Fruit fly (Drosophila melanogaster): Measurements from ENCODE around the gene Eip78C.
A peak's percentile ranks its signal among the peaks of the same experiment; 100 is the strongest.

Gene Eip78C

DNA sequence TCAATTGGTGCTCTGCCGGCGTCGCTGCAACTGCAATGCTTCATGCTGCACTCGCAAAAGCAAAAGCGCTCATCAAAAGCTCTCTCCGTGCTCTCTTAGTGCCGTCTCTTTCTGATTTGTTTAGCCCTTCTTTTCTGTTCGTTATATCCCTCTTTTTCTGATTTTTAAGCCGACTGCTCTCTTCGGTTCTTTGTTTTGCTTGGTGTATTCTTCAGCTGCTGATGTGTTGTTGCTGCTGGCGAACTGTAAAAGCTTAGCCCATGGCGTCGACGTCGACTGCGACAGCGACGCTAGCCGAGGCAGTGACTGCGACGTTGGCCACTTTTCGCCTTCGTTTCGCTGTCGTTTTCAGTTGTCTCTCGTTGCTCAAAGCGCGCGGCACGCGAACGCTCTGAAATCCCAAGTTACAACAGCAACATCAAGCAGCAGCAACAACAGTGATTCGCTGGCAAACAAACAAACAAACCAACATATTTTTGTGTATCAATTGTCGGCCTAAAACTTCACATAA is 13.6 kb downstream of the Eip78C start (continued):
- TF ChIP-seq CG18476 (GFP tag; optimal IDR thresholded peaks at IDR 0.05) (no peak), Aef1 (GFP tag; IDR thresholded peaks at IDR 0.05) (peak; percentile 61; the same call in 2 of the 3 replicates), ab (GFP tag; optimal IDR thresholded peaks at IDR 0.05) (no peak), CG10654 (GFP tag; optimal IDR thresholded peaks at IDR 0.05) (no peak), CG15269 (tag; optimal IDR thresholded peaks at IDR 0.05) (no peak), Nf-YB (GFP tag; optimal IDR thresholded peaks at IDR 0.05) (peak; percentile 75), CG17385 (GFP tag; optimal IDR thresholded peaks at IDR 0.05) (peak; percentile 30), zen (tag; optimal IDR thresholded peaks at IDR 0.05) (no peak), chn (GFP tag; optimal IDR thresholded peaks at IDR 0.05) (no peak), lab (GFP tag; optimal IDR thresholded peaks at IDR 0.05) (peak; percentile 40), CG6813 (GFP tag; optimal IDR thresholded peaks at IDR 0.05) (peak; percentile 20), MTF-1 (GFP tag; optimal IDR thresholded peaks at IDR 0.05; ENCODE audit: borderline replicate concordance) (peak; percentile 57), CG34422 (GFP tag; IDR thresholded peaks at IDR 0.05) (peak; percentile 44; the same call in 1 of the 3 replicates), run (tag; optimal IDR thresholded peaks at IDR 0.05) (no peak), gcm (GFP tag; optimal IDR thresholded peaks at IDR 0.05) (no peak), Blimp-1 (GFP tag; optimal IDR thresholded peaks at IDR 0.05) (peak; percentile 77), CG17186 (GFP tag; optimal IDR thresholded peaks at IDR 0.05) (no peak), H15 (GFP tag; IDR thresholded peaks at IDR 0.05) (no peak), scrt (GFP tag; optimal IDR thresholded peaks at IDR 0.05) (peak; percentile 56), Awh (GFP tag; IDR thresholded peaks at IDR 0.05) (peak; percentile 36; the same call in 1 of the 2 replicates), CG9817 (tag; optimal IDR thresholded peaks at IDR 0.05) (no peak), CG13624 (GFP tag; optimal IDR thresholded peaks at IDR 0.05) (no peak), MESR4 (GFP tag; optimal IDR thresholded peaks at IDR 0.05) (no peak), CG31388 (GFP tag; optimal IDR thresholded peaks at IDR 0.05) (no peak), nmo (GFP tag; optimal IDR thresholded peaks at IDR 0.05) (no peak), ftz-f1 (GFP tag; optimal IDR thresholded peaks at IDR 0.05) (peak; percentile 54), Eip74EF (GFP tag; optimal IDR thresholded peaks at IDR 0.05) (peak in 1 of 2 experiments; percentile 29), Atf-2 (GFP tag; optimal IDR thresholded peaks at IDR 0.05) (no peak), CG8924 (tag; optimal IDR thresholded peaks at IDR 0.05) (no peak), jigr1 (GFP tag; IDR thresholded peaks at IDR 0.05) (no peak), CG1024 (GFP tag; IDR thresholded peaks at IDR 0.05) (no peak), CoRest (tag; optimal IDR thresholded peaks at IDR 0.05) (no peak), zen2 (GFP tag; IDR thresholded peaks at IDR 0.05; ENCODE audit: partially characterized antibody) (peak; percentile 76; the same call in 2 of the 3 replicates), Adf1 (GFP tag; IDR thresholded peaks at IDR 0.05) (peak; percentile 100), CG12071 (GFP tag; optimal IDR thresholded peaks at IDR 0.05) (peak; percentile 41), psq (GFP tag; optimal IDR thresholded peaks at IDR 0.05) (peak; percentile 77), B-H2 (GFP tag; optimal IDR thresholded peaks at IDR 0.05) (no peak), z (GFP tag; IDR thresholded peaks at IDR 0.05) (peak; percentile 74; the same call in 2 of the 3 replicates), vfl (GFP tag; optimal IDR thresholded peaks at IDR 0.05) (no peak), CG34376 (GFP tag; optimal IDR thresholded peaks at IDR 0.05) (peak; percentile 43), tx (GFP tag; optimal IDR thresholded peaks at IDR 0.05) (no peak), vvl (GFP tag; IDR thresholded peaks at IDR 0.05) (peak; percentile 44), Trl (optimal IDR thresholded peaks at IDR 0.05) (peak; percentile 81 to 86), Trl (GFP tag; optimal IDR thresholded peaks at IDR 0.05) (no peak), Deaf1 (tag; optimal IDR thresholded peaks at IDR 0.05) (peak; percentile 98), sna (GFP tag; IDR thresholded peaks at IDR 0.05; ENCODE audit: partially characterized antibody) (peak; percentile 48; the same call in 1 of the 2 replicates), ems (GFP tag; optimal IDR thresholded peaks at IDR 0.05) (no peak), caup (GFP tag; optimal IDR thresholded peaks at IDR 0.05; ENCODE audit: severe bottlenecking) (peak; percentile 38), nom (GFP tag; optimal IDR thresholded peaks at IDR 0.05) (peak; percentile 59)

All from whole organism, embryonic.